Fruit fly (Drosophila melanogaster): ENCODE results near the gene CG8001.

The CG8001 gene

DNA sequence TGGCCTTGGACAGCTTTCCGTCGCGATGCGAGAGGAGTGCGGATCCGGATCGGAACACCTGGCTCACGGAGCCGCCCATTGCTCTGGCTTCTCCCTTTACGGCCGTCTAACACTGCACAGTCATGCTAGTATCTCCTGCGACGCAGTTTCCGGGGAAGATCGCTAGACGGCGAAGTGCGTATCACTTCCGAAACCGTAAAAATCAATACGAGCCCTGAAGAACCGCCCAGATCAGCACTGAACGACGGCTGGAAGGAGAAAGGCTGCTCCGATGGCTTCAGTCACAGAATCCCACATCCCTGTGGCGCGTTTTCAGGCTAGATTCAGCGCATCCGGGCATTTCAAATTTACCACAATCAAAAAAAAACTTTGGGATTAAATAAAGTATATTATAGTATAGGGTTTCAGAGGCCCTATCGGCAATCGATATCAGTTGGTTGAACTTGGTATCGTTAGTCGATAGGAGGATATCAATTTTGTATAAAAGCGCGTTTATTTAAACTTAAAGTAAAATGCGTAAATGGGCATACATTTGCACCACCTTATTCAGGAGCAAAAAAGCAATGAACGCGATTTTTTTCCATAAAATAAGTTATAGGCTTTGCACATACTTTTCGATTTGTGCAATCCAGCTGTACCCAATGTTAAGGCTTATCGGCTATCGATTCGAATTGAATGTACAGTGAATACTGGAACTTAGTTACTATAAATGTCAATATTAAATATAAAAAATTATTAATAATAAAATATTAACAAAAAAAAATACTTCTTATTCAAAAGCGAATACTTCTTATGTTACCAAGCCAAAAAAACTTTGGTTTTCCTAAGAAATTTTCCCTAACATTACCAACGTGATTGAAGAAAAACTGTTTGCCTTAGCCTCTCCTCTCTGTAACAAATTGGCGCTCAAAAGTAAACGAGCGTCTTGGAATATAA is 19.0 kb downstream of the CG8001 start, which contains the start of the genes CG13933 and PolD2:
Gene CG13933 (minus strand): TSS at position 435 of the 936 bp plus-strand sequence.
Gene PolD2 (plus strand): TSS at position 921 of the 936 bp plus-strand sequence.
- peak; percentile 43 for TF ChIP-seq kah (GFP tag; optimal IDR thresholded peaks at IDR 0.05)
- TF ChIP-seq sc (optimal IDR thresholded peaks at IDR 0.05), result no peak
- peak; percentile 96 for TF ChIP-seq sc (GFP tag; optimal IDR thresholded peaks at IDR 0.05)
- no peak for TF ChIP-seq pita (GFP tag; optimal IDR thresholded peaks at IDR 0.05)
- TF ChIP-seq pb (GFP tag; optimal IDR thresholded peaks at IDR 0.05), result no peak
- TF ChIP-seq chinmo (GFP tag; IDR thresholded peaks at IDR 0.05; ENCODE audit: partially characterized antibody), result peak; percentile 65; the same call in 1 of the 4 replicates
- peak; percentile 92 for TF ChIP-seq Ravus (GFP tag; IDR thresholded peaks at IDR 0.05)
- peak; percentile 97 for TF ChIP-seq B-H1 (GFP tag; IDR thresholded peaks at IDR 0.05)
- TF ChIP-seq HLHmδ (GFP tag; optimal IDR thresholded peaks at IDR 0.05), result no peak
- no peak for TF ChIP-seq yki (optimal IDR thresholded peaks at IDR 0.05)
- peak; percentile 90 for TF ChIP-seq CkIIα-i1 (GFP tag; IDR thresholded peaks at IDR 0.05)
- peak; percentile 96 for TF ChIP-seq CG11085 (GFP tag; IDR thresholded peaks at IDR 0.05)
- no peak for TF ChIP-seq Trl (optimal IDR thresholded peaks at IDR 0.05)
- TF ChIP-seq Trl (GFP tag; optimal IDR thresholded peaks at IDR 0.05), result peak; percentile 64
- TF ChIP-seq CG7786 (GFP tag; optimal IDR thresholded peaks at IDR 0.05), result peak; percentile 85
- TF ChIP-seq crol (GFP tag; IDR thresholded peaks at IDR 0.05), result peak; percentile 82
- TF ChIP-seq CG17385 (GFP tag; optimal IDR thresholded peaks at IDR 0.05), result peak; percentile 98
- peak; percentile 99 for TF ChIP-seq CG32767 (GFP tag; IDR thresholded peaks at IDR 0.05)
- peak; percentile 91 for TF ChIP-seq CG17359 (tag; optimal IDR thresholded peaks at IDR 0.05)
- peak; percentile 98 for TF ChIP-seq otp (GFP tag; IDR thresholded peaks at IDR 0.05)
- no peak for TF ChIP-seq kni (GFP tag; optimal IDR thresholded peaks at IDR 0.05)
- peak; percentile 57; the same call in 1 of the 2 replicates for TF ChIP-seq amos (GFP tag; IDR thresholded peaks at IDR 0.05; ENCODE audit: partially characterized antibody)
- no peak for TF ChIP-seq CG18764 (GFP tag; optimal IDR thresholded peaks at IDR 0.05)
- TF ChIP-seq CG10147 (GFP tag; optimal IDR thresholded peaks at IDR 0.05), result peak; percentile 74
- peak; percentile 99 for TF ChIP-seq Sox102F (GFP tag; optimal IDR thresholded peaks at IDR 0.05)
- no peak for TF ChIP-seq ftz-f1 (GFP tag; optimal IDR thresholded peaks at IDR 0.05)
- peak; percentile 84 for TF ChIP-seq CG14710 (tag; optimal IDR thresholded peaks at IDR 0.05)
- peak; percentile 98 for TF ChIP-seq fd3F (GFP tag; optimal IDR thresholded peaks at IDR 0.05)
- TF ChIP-seq sob (GFP tag; IDR thresholded peaks at IDR 0.05), result peak; percentile 99
- TF ChIP-seq Hmx (GFP tag; optimal IDR thresholded peaks at IDR 0.05), result no peak
- TF ChIP-seq Poxn (GFP tag; IDR thresholded peaks at IDR 0.05), result peak; percentile 91
- peak; percentile 82 for TF ChIP-seq CG6813 (GFP tag; optimal IDR thresholded peaks at IDR 0.05)
- no peak for TF ChIP-seq CG1832 (GFP tag; optimal IDR thresholded peaks at IDR 0.05)
- TF ChIP-seq so (GFP tag; IDR thresholded peaks at IDR 0.05), result peak; percentile 99
- no peak for TF ChIP-seq D (optimal IDR thresholded peaks at IDR 0.05)
- no peak for TF ChIP-seq D (GFP tag; optimal IDR thresholded peaks at IDR 0.05)
- TF ChIP-seq Meics (GFP tag; optimal IDR thresholded peaks at IDR 0.05), result peak; percentile 88
- TF ChIP-seq CG9876 (GFP tag; optimal IDR thresholded peaks at IDR 0.05), result peak; percentile 52
- TF ChIP-seq CTCF (GFP tag; optimal IDR thresholded peaks at IDR 0.05), result no peak
- TF ChIP-seq Sin3A (optimal IDR thresholded peaks at IDR 0.05), result no peak
- no peak for TF ChIP-seq CG11504 (tag; optimal IDR thresholded peaks at IDR 0.05)
- TF ChIP-seq Doc3 (GFP tag; IDR thresholded peaks at IDR 0.05; ENCODE audit: partially characterized antibody), result peak; percentile 77
- peak; percentile 89 for TF ChIP-seq gce (GFP tag; IDR thresholded peaks at IDR 0.05)
- TF ChIP-seq CG9609 (GFP tag; optimal IDR thresholded peaks at IDR 0.05), result peak; percentile 80
- TF ChIP-seq lola (GFP tag; optimal IDR thresholded peaks at IDR 0.05), result peak in 1 of 3 experiments; percentile 98
- TF ChIP-seq gsb-n (tag; optimal IDR thresholded peaks at IDR 0.05), result peak; percentile 98
- peak; percentile 92 for TF ChIP-seq CG1529 (GFP tag; optimal IDR thresholded peaks at IDR 0.05)
- peak; percentile 93 for TF ChIP-seq CG12219 (GFP tag; optimal IDR thresholded peaks at IDR 0.05)
- no peak for TF ChIP-seq lbe (GFP tag; optimal IDR thresholded peaks at IDR 0.05)
- TF ChIP-seq danr (GFP tag; IDR thresholded peaks at IDR 0.05), result peak; percentile 46; the same call in 1 of the 2 replicates
- no peak for TF ChIP-seq repo (GFP tag; optimal IDR thresholded peaks at IDR 0.05)
